Worm (Caenorhabditis elegans) whole organism, mixed stage, embryonic: Measurements from ENCODE around the gene col-165.

ENCODE experiments used
- M03D4.4 ChIP-seq: sonication (generic microtip); optimal IDR thresholded peaks from 2 replicates; lab custom pipeline; 2017; ENCODE audit warnings: mild to moderate bottlenecking, missing genetic modification characterization, missing compliant biosample characterization
- bed-3 ChIP-seq: fragments of 200-800 bp; sonication (Bioruptor generic); optimal IDR thresholded peaks from 3 replicates; lab custom pipeline; 2018; ENCODE audit warnings: mild to moderate bottlenecking, missing genetic modification characterization, moderate library complexity, missing compliant biosample characterization
- blmp-1 ChIP-seq: fragments of 150-350 bp; optimal IDR thresholded peaks from 2 replicates; lab custom pipeline; 2014; ENCODE audit warnings: missing biosample characterization, missing genetic modification characterization
- ceh-39 ChIP-seq: fragments of 150-350 bp; optimal IDR thresholded peaks from 2 replicates; lab custom pipeline; 2014; ENCODE audit warnings: missing biosample characterization, missing genetic modification characterization
- ceh-43 ChIP-seq: fragments of 200-800 bp; sonication (Bioruptor generic); optimal IDR thresholded peaks from 2 replicates; lab custom pipeline; 2018; ENCODE audit warnings: mild to moderate bottlenecking, missing genetic modification characterization, moderate library complexity, missing compliant biosample characterization
- ceh-83 ChIP-seq: fragments of 200-800 bp; sonication (Bioruptor generic); optimal IDR thresholded peaks from 2 replicates; lab custom pipeline; 2018; ENCODE audit warnings: mild to moderate bottlenecking, missing genetic modification characterization, missing compliant biosample characterization
- ces-1 ChIP-seq: fragments of 150-350 bp; optimal IDR thresholded peaks from 2 replicates; lab custom pipeline; 2014; ENCODE audit warnings: missing biosample characterization, missing genetic modification reagents, missing genetic modification characterization
- cnd-1 ChIP-seq: fragments of 200-800 bp; sonication (Bioruptor generic); optimal IDR thresholded peaks from 2 replicates; lab custom pipeline; 2018; ENCODE audit warnings: mild to moderate bottlenecking, missing genetic modification characterization, missing compliant biosample characterization
- drap-1 ChIP-seq: fragments of 200-800 bp; sonication (Bioruptor generic); optimal IDR thresholded peaks from 3 replicates; lab custom pipeline; 2018; ENCODE audit warnings: mild to moderate bottlenecking, missing genetic modification characterization, missing compliant biosample characterization
- elt-3 ChIP-seq: fragments of 150-350 bp; optimal IDR thresholded peaks from 2 replicates; lab custom pipeline; 2014; ENCODE audit warnings: missing biosample characterization, missing genetic modification characterization
- flh-1 ChIP-seq: fragments of 200-800 bp; sonication (Bioruptor generic); optimal IDR thresholded peaks from 2 replicates; lab custom pipeline; 2018; ENCODE audit warnings: mild to moderate bottlenecking, missing genetic modification characterization, moderate library complexity, missing compliant biosample characterization
- ham-2 ChIP-seq: fragments of 200-800 bp; sonication (Bioruptor generic); optimal IDR thresholded peaks from 2 replicates; lab custom pipeline; 2018; ENCODE audit warnings: mild to moderate bottlenecking, missing genetic modification characterization, missing compliant biosample characterization
- hlh-1 ChIP-seq: fragments of 150-350 bp; optimal IDR thresholded peaks from 2 replicates; lab custom pipeline; 2014; ENCODE audit warnings: missing biosample characterization, missing genetic modification reagents, missing genetic modification characterization
- lin-13 ChIP-seq: fragments of 150-350 bp; optimal IDR thresholded peaks from 2 replicates; lab custom pipeline; 2014; ENCODE audit warnings: missing biosample characterization, missing genetic modification characterization
- lin-32 ChIP-seq: fragments of 200-800 bp; sonication (Bioruptor generic); optimal IDR thresholded peaks from 2 replicates; lab custom pipeline; 2018; ENCODE audit warnings: mild to moderate bottlenecking, missing genetic modification characterization, missing compliant biosample characterization
- lsy-2 ChIP-seq: fragments of 150-350 bp; optimal IDR thresholded peaks from 2 replicates; lab custom pipeline; 2014; ENCODE audit warnings: missing biosample characterization, missing genetic modification characterization
- mab-5 ChIP-seq: fragments of 150-350 bp; optimal IDR thresholded peaks from 2 replicates; lab custom pipeline; 2014; ENCODE audit warnings: missing biosample characterization, missing genetic modification characterization
- mep-1 ChIP-seq: fragments of 150-350 bp; optimal IDR thresholded peaks from 2 replicates; lab custom pipeline; 2017; ENCODE audit warnings: missing biosample characterization, missing genetic modification reagents, missing genetic modification characterization, inconsistent platforms
- nhr-12 ChIP-seq: fragments of 150-350 bp; optimal IDR thresholded peaks from 2 replicates; lab custom pipeline; 2014; ENCODE audit warnings: missing biosample characterization, missing genetic modification characterization
- nhr-2 ChIP-seq: fragments of 150-350 bp; optimal IDR thresholded peaks from 2 replicates; lab custom pipeline; 2014; ENCODE audit warnings: missing biosample characterization, missing genetic modification characterization
- nhr-237 ChIP-seq: fragments of 150-350 bp; optimal IDR thresholded peaks from 2 replicates; lab custom pipeline; 2014; ENCODE audit warnings: missing biosample characterization, missing genetic modification characterization
- nhr-76 ChIP-seq: sonication (generic microtip); optimal IDR thresholded peaks from 2 replicates; lab custom pipeline; 2017; ENCODE audit warnings: missing biosample characterization, missing genetic modification characterization
- pha-4 ChIP-seq: fragments of 150-350 bp; optimal IDR thresholded peaks from 2 replicates; lab custom pipeline; 2018; ENCODE audit warnings: missing biosample characterization, missing genetic modification reagents, missing genetic modification characterization
- sem-2 ChIP-seq: fragments of 200-800 bp; sonication (Bioruptor generic); optimal IDR thresholded peaks from 2 replicates; lab custom pipeline; 2018; ENCODE audit warnings: mild to moderate bottlenecking, missing genetic modification characterization, missing compliant biosample characterization
- snpc-4 ChIP-seq: fragments of 150-350 bp; optimal IDR thresholded peaks from 2 replicates; lab custom pipeline; 2014; ENCODE audit warnings: missing biosample characterization, missing genetic modification characterization
- sptf-1 ChIP-seq: sonication (generic microtip); optimal IDR thresholded peaks from 2 replicates; lab custom pipeline; 2017; ENCODE audit warnings: mild to moderate bottlenecking, missing genetic modification characterization, moderate library complexity, missing compliant biosample characterization
- unc-120 ChIP-seq: sonication (generic microtip); optimal IDR thresholded peaks from 2 replicates; lab custom pipeline; 2017; ENCODE audit warnings: missing genetic modification characterization, missing compliant biosample characterization; ENCODE audit not compliant: poor library complexity, severe bottlenecking
- unc-39 ChIP-seq: fragments of 150-350 bp; optimal IDR thresholded peaks from 2 replicates; lab custom pipeline; 2014; ENCODE audit warnings: missing biosample characterization, missing genetic modification characterization
- zip-8 ChIP-seq: fragments of 150-350 bp; optimal IDR thresholded peaks from 2 replicates; lab custom pipeline; 2014; ENCODE audit warnings: missing biosample characterization, missing genetic modification characterization
- ztf-11 ChIP-seq: fragments of 150-350 bp; optimal IDR thresholded peaks from 2 replicates; lab custom pipeline; 2014; ENCODE audit warnings: missing biosample characterization, missing genetic modification characterization

col-165 gene

DNA sequence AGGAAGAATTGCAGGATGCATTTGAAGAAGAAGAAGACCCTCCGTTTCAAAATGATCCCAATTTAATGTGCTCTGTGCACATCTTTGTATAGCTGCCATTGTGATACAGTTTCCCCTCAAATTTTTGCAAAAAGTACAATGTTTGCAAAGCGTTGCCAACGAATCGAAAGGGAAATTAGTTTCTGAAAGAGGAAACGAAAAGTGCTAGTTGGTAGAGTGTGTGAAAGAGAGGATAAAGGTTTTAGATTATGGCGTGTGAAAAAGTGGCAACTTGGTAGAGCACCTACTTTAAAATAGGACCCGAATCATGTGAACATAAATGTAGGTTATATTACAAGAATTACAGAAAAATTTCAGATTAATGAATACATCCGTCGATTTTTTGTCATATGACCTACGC, 41.8 kb upstream of the col-165 start, which contains the start of gene C52B9.8:
TSS of gene C52B9.8 (minus strand) at position 101 of the 400 bp plus-strand sequence.
- TF ChIP-seq lin-13 (tag; lab: Kevin White, UChicago) (no peak), hlh-1 (tag; lab: Kevin White, UChicago) (no peak), nhr-237 (tag; lab: Kevin White, UChicago) (no peak), zip-8 (no peak), flh-1 (GFP tag; lab: Kevin White, UChicago) (no peak), snpc-4 (tag; lab: Kevin White, UChicago) (no peak), mab-5 (tag; lab: Kevin White, UChicago) (no peak), cnd-1 (tag; lab: Kevin White, UChicago) (no peak), lin-32 (GFP tag; lab: Kevin White, UChicago) (no peak), nhr-2 (tag; lab: Kevin White, UChicago) (no peak), ceh-83 (GFP tag; lab: Kevin White, UChicago) (no peak), drap-1 (GFP tag; lab: Kevin White, UChicago) (no peak), ceh-43 (no peak), sptf-1 (tag; lab: Kevin White, UChicago) (no peak), unc-39 (no peak), ces-1 (GFP tag; lab: Kevin White, UChicago) (no peak), mep-1 (tag; lab: Kevin White, UChicago) (no peak), M03D4.4 (tag; lab: Kevin White, UChicago) (no peak)

DNA sequence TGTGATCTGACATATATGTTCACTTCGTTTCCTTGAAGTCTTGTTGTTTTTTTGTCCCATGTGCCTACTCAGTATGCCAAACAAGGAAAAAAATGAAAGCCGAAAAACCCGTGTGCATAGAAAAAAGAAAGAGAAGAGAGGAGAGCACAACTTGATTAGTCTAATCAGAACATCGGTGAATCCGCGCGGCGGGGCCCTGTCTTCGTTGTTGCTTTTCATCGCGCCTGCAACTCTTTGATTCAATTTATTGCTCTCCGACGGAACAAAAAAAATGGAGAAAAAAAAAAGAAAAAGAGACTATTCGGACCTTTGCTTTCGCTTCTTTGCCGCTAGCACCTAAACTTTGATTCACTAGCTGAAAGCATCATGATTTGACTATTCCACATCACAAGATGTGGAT, 38.5 kb upstream of the col-165 start:
- TF ChIP-seq nhr-12 (tag; lab: Kevin White, UChicago) (no peak), ces-1 (GFP tag; lab: Kevin White, UChicago) (peak; percentile 82)
- TF ChIP-seq, all 35 proteins: peak for 1

DNA sequence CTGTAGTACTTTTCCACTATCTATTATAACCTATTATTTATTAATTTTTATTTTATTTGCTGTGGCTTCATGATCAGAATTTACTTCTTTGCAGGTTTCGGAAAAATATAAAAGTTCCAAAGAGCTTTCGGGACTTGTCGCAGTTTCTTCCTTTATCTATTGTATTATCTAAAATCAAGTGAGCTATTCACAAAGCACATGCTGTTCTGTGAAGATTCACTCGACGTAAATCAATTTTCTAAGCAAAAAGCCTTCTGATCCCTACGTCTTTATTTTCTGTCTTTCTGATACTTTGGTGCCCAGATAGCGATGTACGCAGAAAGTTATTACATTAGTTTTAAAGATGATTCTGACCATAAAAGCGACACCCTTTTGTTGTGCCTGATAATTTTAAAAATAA, 36.3 kb upstream of the col-165 start:
- TF ChIP-seq mab-5 (tag; lab: Kevin White, UChicago) (no peak), ceh-39 (no peak), ces-1 (GFP tag; lab: Kevin White, UChicago) (peak; percentile 37)

DNA sequence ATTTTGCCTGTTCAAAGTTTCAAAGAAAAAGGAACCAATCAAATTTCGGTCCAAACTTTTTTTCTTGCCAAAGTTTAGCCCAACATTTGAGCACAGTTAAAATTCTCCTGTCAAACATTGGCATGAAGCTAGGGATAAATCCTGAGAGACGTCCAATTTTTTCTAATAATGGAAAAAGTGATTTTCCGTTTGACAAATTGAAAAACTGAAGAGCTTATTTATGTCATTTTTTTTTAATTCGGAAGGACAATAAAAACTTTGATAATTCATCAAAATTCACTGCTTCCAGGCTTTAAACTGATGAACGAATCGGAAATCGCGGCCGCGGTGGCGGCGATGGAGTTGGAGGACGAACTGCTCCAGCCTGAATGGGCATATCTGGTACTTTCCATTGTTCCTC, 32.9 kb upstream of the col-165 start, which contains the start of gene dop-6:
TSS of gene dop-6 (plus strand) at position 301 of the 400 bp plus-strand sequence.
- TF ChIP-seq blmp-1 (no peak), elt-3 (tag; lab: Kevin White, UChicago) (no peak), drap-1 (GFP tag; lab: Kevin White, UChicago) (no peak), sem-2 (no peak), hlh-1 (tag; lab: Kevin White, UChicago) (no peak), zip-8 (no peak), mep-1 (tag; lab: Kevin White, UChicago) (no peak), ztf-11 (no peak), ham-2 (GFP tag; lab: Kevin White, UChicago) (no peak), flh-1 (GFP tag; lab: Kevin White, UChicago) (no peak), M03D4.4 (tag; lab: Kevin White, UChicago) (no peak), bed-3 (GFP tag; lab: Kevin White, UChicago) (no peak)
- TF ChIP-seq, all 35 proteins: peak for 0

DNA sequence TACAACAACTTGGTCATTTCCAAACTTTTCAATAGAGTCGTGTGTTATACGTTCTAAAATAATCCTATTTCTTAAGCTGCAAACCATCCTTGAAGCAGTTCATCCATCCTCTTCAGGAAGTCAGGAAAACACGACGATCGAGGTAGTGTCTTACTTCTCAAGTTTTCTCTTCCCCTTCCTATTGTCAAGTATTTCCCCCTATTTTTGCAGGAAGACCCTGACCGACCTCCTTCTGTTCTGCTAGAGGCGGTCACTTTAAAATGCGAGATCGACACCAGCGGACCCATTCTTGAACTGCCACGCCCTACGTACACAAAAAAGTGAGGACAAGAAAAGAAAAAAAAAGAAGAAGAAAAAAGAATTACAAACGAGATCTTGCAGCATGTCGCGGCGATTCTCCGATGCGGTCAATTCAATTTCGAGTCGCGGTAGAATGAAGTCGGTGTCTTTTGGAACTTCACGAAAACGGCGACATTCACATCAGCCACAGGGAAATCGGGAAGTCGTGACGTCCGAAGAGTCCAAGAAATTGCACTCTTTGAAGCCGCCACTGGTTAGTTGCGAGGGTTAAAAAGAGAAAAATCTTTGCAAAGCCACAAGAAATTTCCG, 30.5 kb upstream of the col-165 start:
- TF ChIP-seq nhr-12 (tag; lab: Kevin White, UChicago): no peak
- TF ChIP-seq blmp-1: no peak
- TF ChIP-seq nhr-76: no peak
- TF ChIP-seq drap-1 (GFP tag; lab: Kevin White, UChicago): no peak
- peak; percentile 41 for TF ChIP-seq ces-1 (GFP tag; lab: Kevin White, UChicago)

DNA sequence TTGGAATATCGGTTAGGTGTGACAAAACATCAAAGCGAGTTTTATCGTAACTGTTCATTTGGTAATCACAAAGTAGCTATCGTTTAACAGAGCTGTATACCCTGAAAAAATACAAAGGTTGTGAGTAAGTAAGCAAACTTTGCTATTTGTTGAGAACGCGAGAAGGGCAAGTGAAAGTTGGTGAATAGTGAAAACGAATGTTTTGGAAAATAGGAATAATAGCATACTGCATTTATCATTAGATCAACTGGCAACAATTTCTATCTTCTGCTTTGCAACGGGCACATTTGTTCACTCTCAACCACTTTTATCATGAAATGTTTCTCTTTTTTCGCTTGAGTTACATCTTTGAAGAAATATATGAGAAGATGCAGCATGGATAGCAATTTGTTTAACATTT, 24.6 kb upstream of the col-165 start, which contains the start of gene C24A8.5:
TSS of gene C24A8.5 (minus strand) at position 101 of the 400 bp plus-strand sequence.
- TF ChIP-seq M03D4.4 (tag; lab: Kevin White, UChicago) (no peak), lsy-2 (tag; lab: Kevin White, UChicago) (no peak), sptf-1 (tag; lab: Kevin White, UChicago) (no peak), flh-1 (GFP tag; lab: Kevin White, UChicago) (no peak), nhr-12 (tag; lab: Kevin White, UChicago) (no peak), unc-120 (tag; lab: Kevin White, UChicago) (no peak), hlh-1 (tag; lab: Kevin White, UChicago) (no peak), bed-3 (GFP tag; lab: Kevin White, UChicago) (no peak), ceh-83 (GFP tag; lab: Kevin White, UChicago) (no peak), cnd-1 (tag; lab: Kevin White, UChicago) (no peak), sem-2 (no peak), pha-4 (tag; lab: Kevin White, UChicago) (no peak), snpc-4 (tag; lab: Kevin White, UChicago) (no peak)
